Fruit fly (Drosophila melanogaster) whole organism, adult: ENCODE measurements around the gene Srp54.

ENCODE experiments used
- CG11617 ChIP-seq: fragments of 200-800 bp; sonication (Bioruptor generic); optimal IDR thresholded peaks from 2 replicates; lab custom pipeline; 2017; ENCODE audit warnings: mild to moderate bottlenecking, missing biosample characterization, missing genetic modification reagents, missing genetic modification characterization
- CG12768 ChIP-seq: fragments of 200-800 bp; sonication (Bioruptor generic); optimal IDR thresholded peaks from 2 replicates; lab custom pipeline; 2017; ENCODE audit warnings: missing biosample characterization, missing genetic modification characterization, mild to moderate bottlenecking, moderate library complexity, missing genetic modification reagents
- CG14711 ChIP-seq: fragments of 200-800 bp; sonication (Bioruptor generic); optimal IDR thresholded peaks from 2 replicates; lab custom pipeline; 2018; ENCODE audit warnings: missing biosample characterization, mild to moderate bottlenecking, missing genetic modification characterization, moderate library complexity
- CG1620 ChIP-seq: fragments of 200-800 bp; sonication (Bioruptor generic); optimal IDR thresholded peaks from 2 replicates; lab custom pipeline; 2016; ENCODE audit warnings: missing biosample characterization, missing genetic modification characterization
- CG33017 ChIP-seq: fragments of 200-800 bp; sonication (Bioruptor generic); optimal IDR thresholded peaks from 2 replicates; lab custom pipeline; 2018; ENCODE audit warnings: missing biosample characterization, mild to moderate bottlenecking, missing genetic modification characterization, moderate library complexity
- CG5204 ChIP-seq: fragments of 200-800 bp; sonication (Bioruptor generic); optimal IDR thresholded peaks from 2 replicates; lab custom pipeline; 2016; ENCODE audit warnings: missing biosample characterization, missing genetic modification characterization
- CG7045 ChIP-seq: fragments of 200-800 bp; sonication (Bioruptor generic); optimal IDR thresholded peaks from 2 replicates; lab custom pipeline; 2017; ENCODE audit warnings: missing biosample characterization, mild to moderate bottlenecking, missing genetic modification characterization
- CG7101 ChIP-seq: fragments of 200-800 bp; sonication (Bioruptor generic); optimal IDR thresholded peaks from 2 replicates; lab custom pipeline; 2018; ENCODE audit warnings: missing biosample characterization, mild to moderate bottlenecking, missing genetic modification characterization, moderate library complexity
- Clk ChIP-seq: fragments of 200-800 bp; sonication (Bioruptor generic); optimal IDR thresholded peaks from 2 replicates; lab custom pipeline; 2017; ENCODE audit warnings: missing biosample characterization, missing genetic modification characterization
- Crg-1 ChIP-seq: fragments of 200-800 bp; sonication (Bioruptor generic); optimal IDR thresholded peaks from 2 replicates; lab custom pipeline; 2016; ENCODE audit warnings: missing biosample characterization, missing genetic modification characterization
- Hr96 ChIP-seq: fragments of 200-800 bp; sonication (Bioruptor generic); optimal IDR thresholded peaks from 2 replicates; lab custom pipeline; 2016; ENCODE audit warnings: missing biosample characterization, missing genetic modification characterization
- Mnt ChIP-seq: fragments of 200-800 bp; sonication (Bioruptor generic); optimal IDR thresholded peaks from 2 replicates; lab custom pipeline; 2016; ENCODE audit warnings: missing biosample characterization, mild to moderate bottlenecking, missing genetic modification characterization
- bab1 ChIP-seq: fragments of 200-800 bp; sonication (Bioruptor generic); optimal IDR thresholded peaks from 3 replicates; lab custom pipeline; 2019; ENCODE audit warnings: missing biosample characterization, mild to moderate bottlenecking, missing genetic modification characterization, moderate library complexity
- cic ChIP-seq: fragments of 200-800 bp; sonication (Bioruptor generic); optimal IDR thresholded peaks from 2 replicates; lab custom pipeline; 2017; ENCODE audit warnings: missing biosample characterization, mild to moderate bottlenecking, missing genetic modification characterization, moderate library complexity
- cnc ChIP-seq, 2 experiments: fragments of >200 bp; optimal IDR thresholded peaks; 2 replicates each; lab custom pipeline; 2017
- kay ChIP-seq: fragments of 200-800 bp; sonication (Bioruptor generic); peaks from one replicate; lab custom pipeline; 2016; ENCODE audit warnings: missing biosample characterization, missing genetic modification characterization, borderline replicate concordance
- ovo ChIP-seq: fragments of 200-800 bp; sonication (Bioruptor generic); optimal IDR thresholded peaks from 2 replicates; lab custom pipeline; 2016; ENCODE audit warnings: missing biosample characterization, missing genetic modification characterization
- pad ChIP-seq: fragments of 200-800 bp; sonication (Bioruptor generic); optimal IDR thresholded peaks from 3 replicates; lab custom pipeline; 2017; ENCODE audit warnings: missing biosample characterization, missing genetic modification characterization, mild to moderate bottlenecking, moderate library complexity, missing genetic modification reagents
- tj ChIP-seq: fragments of 200-800 bp; sonication (Bioruptor generic); optimal IDR thresholded peaks from 3 replicates; lab custom pipeline; 2017; ENCODE audit warnings: missing biosample characterization, mild to moderate bottlenecking, missing genetic modification characterization, moderate library complexity
- toe ChIP-seq: fragments of 200-800 bp; sonication (Bioruptor generic); optimal IDR thresholded peaks from 2 replicates; lab custom pipeline; 2016; ENCODE audit warnings: missing biosample characterization, missing genetic modification characterization

Srp54 gene

dm6 chr2L:9949178-9950062, 36.7 kb downstream of the Srp54 start:
- TF ChIP-seq CG7045: peak; percentile 0
- no peak for TF ChIP-seq Mnt
- peak; percentile 72 for TF ChIP-seq CG12768 (GFP tag; lab: Kevin White, UChicago)
- TF ChIP-seq cic: peak; percentile 19

dm6 chr2L:9954119-9954518, 41.4 kb downstream of the Srp54 start, which contains the start of the genes CG13126 and CG4709:
CG13126 (minus strand) TSS chr2L:9954181.
CG4709 (plus strand) TSS chr2L:9954325.
- TF ChIP-seq CG14711 (tag; lab: Kevin White, UChicago) (peak; percentile 95), CG7101 (tag; lab: Kevin White, UChicago) (peak; percentile 94), CG7045 (peak; percentile 89), Hr96 (GFP tag; lab: Kevin White, UChicago) (peak; percentile 17), CG1620 (GFP tag; lab: Kevin White, UChicago) (no peak), bab1 (GFP tag; lab: Kevin White, UChicago) (peak; percentile 92), Crg-1 (peak; percentile 69), CG33017 (peak; percentile 89), cic (peak; percentile 50), kay (no peak), CG12768 (GFP tag; lab: Kevin White, UChicago) (peak; percentile 90), toe (GFP tag; lab: Kevin White, UChicago) (peak; percentile 60), tj (GFP tag; lab: Kevin White, UChicago) (peak; percentile 61), pad (GFP tag; lab: Kevin White, UChicago) (peak; percentile 79), Mnt (peak; percentile 85), cnc (optimal IDR thresholded peaks at IDR 0.05; lab: Kevin White, UChicago) (no peak), CG5204 (GFP tag; lab: Kevin White, UChicago) (no peak), ovo (peak; percentile 38), Clk (peak; percentile 61), CG11617 (peak; percentile 89)

- no peak for TF ChIP-seq toe (GFP tag; lab: Kevin White, UChicago)
- no peak for TF ChIP-seq CG14711 (tag; lab: Kevin White, UChicago)
- no peak for TF ChIP-seq CG5204 (GFP tag; lab: Kevin White, UChicago)
- TF ChIP-seq pad (GFP tag; lab: Kevin White, UChicago): no peak
- TF ChIP-seq kay: no peak
- TF ChIP-seq CG12768 (GFP tag; lab: Kevin White, UChicago): no peak
- TF ChIP-seq bab1 (GFP tag; lab: Kevin White, UChicago): no peak
- TF ChIP-seq Hr96 (GFP tag; lab: Kevin White, UChicago): no peak
- TF ChIP-seq tj (GFP tag; lab: Kevin White, UChicago): no peak
- TF ChIP-seq Mnt: no peak
- TF ChIP-seq cic: no peak
- no peak for TF ChIP-seq CG7045
- no peak for TF ChIP-seq ovo
- no peak for TF ChIP-seq Clk
- no peak for TF ChIP-seq Crg-1
Observed at dm6 chr2L:9954696-9955095, 42.0 kb downstream of the Srp54 start.

- TF ChIP-seq CG1620 (GFP tag; lab: Kevin White, UChicago) (peak; percentile 83), CG14711 (tag; lab: Kevin White, UChicago) (peak; percentile 94), CG33017 (peak; percentile 93), pad (GFP tag; lab: Kevin White, UChicago) (peak; percentile 64), CG11617 (peak; percentile 92), Hr96 (GFP tag; lab: Kevin White, UChicago) (no peak), bab1 (GFP tag; lab: Kevin White, UChicago) (peak; percentile 96), cic (peak; percentile 51), tj (GFP tag; lab: Kevin White, UChicago) (peak; percentile 68), kay (no peak), toe (GFP tag; lab: Kevin White, UChicago) (no peak), CG5204 (GFP tag; lab: Kevin White, UChicago) (no peak), ovo (peak; percentile 65), CG12768 (GFP tag; lab: Kevin White, UChicago) (peak; percentile 85), CG7045 (peak; percentile 84), CG7101 (tag; lab: Kevin White, UChicago) (peak; percentile 95), Mnt (peak; percentile 74), Clk (peak; percentile 45), Crg-1 (peak; percentile 73), cnc (optimal IDR thresholded peaks at IDR 0.05; lab: Kevin White, UChicago) (no peak)
Observed at dm6 chr2L:9956993-9957652, 44.4 kb downstream of the Srp54 start, which contains the start of the genes CG4658 and CG5846. CG4658 (plus strand) TSS chr2L:9957132. CG5846 (minus strand) TSS chr2L:9957237.

dm6 chr2L:9960758-9961157, 48.0 kb downstream of the Srp54 start:
- TF ChIP-seq pad (GFP tag; lab: Kevin White, UChicago): no peak
- no peak for TF ChIP-seq Crg-1
- no peak for TF ChIP-seq Hr96 (GFP tag; lab: Kevin White, UChicago)
- TF ChIP-seq Mnt: no peak
- TF ChIP-seq cnc (optimal IDR thresholded peaks at IDR 0.05; lab: Kevin White, UChicago): no peak
- TF ChIP-seq CG12768 (GFP tag; lab: Kevin White, UChicago): no peak
- TF ChIP-seq bab1 (GFP tag; lab: Kevin White, UChicago): no peak
- no peak for TF ChIP-seq CG11617
- no peak for TF ChIP-seq cic

dm6 chr2L:9963603-9964042, 50.9 kb downstream of the Srp54 start, which contains the start of gene CG5850:
CG5850 (minus strand) TSS chr2L:9963949.
- TF ChIP-seq ovo (no peak), CG14711 (tag; lab: Kevin White, UChicago) (peak; percentile 16), bab1 (GFP tag; lab: Kevin White, UChicago) (peak; percentile 71), CG11617 (peak; percentile 22), CG7101 (tag; lab: Kevin White, UChicago) (peak; percentile 47), Clk (no peak), CG1620 (GFP tag; lab: Kevin White, UChicago) (no peak), cic (no peak), Mnt (peak; percentile 15)
